Fruit fly (Drosophila melanogaster) whole organism: ENCODE results near the gene bib.

Source experiments
- CG8478 ChIP-seq: fragments of >200 bp; optimal IDR thresholded peaks from 2 replicates; lab custom pipeline; 2018; ENCODE audit warnings: inconsistent platforms
- Dll ChIP-seq: fragments of >200 bp; optimal IDR thresholded peaks from 2 replicates; lab custom pipeline; 2017
- EcR ChIP-seq, 2 experiments: fragments of >200 bp; optimal IDR thresholded peaks; 2 replicates each; lab custom pipeline; 2017; ENCODE audit warnings: missing biosample characterization in 2 of 2, missing genetic modification characterization in 2 of 2, missing genetic modification reagents in 2 of 2
- pan ChIP-seq: fragments of >200 bp; optimal IDR thresholded peaks from 2 replicates; lab custom pipeline; 2017
- psq ChIP-seq: fragments of >200 bp; optimal IDR thresholded peaks from 2 replicates; lab custom pipeline; 2017
- usp ChIP-seq: fragments of >200 bp; optimal IDR thresholded peaks from 2 replicates; lab custom pipeline; 2017; ENCODE audit warnings: missing biosample characterization, missing genetic modification characterization, mixed read lengths

bib gene

dm6 chr2L:9988201-9988990, 4.0 kb downstream of the bib start:
- no peak for TF ChIP-seq psq (lab: Kevin White, UChicago)
- TF ChIP-seq EcR (GFP tag; optimal IDR thresholded peaks at IDR 0.05; lab: Kevin White, UChicago): no peak
- no peak for TF ChIP-seq CG8478 (lab: Kevin White, UChicago)
- TF ChIP-seq pan (lab: Kevin White, UChicago): no peak
- TF ChIP-seq usp (GFP tag; lab: Kevin White, UChicago): no peak
- no peak for TF ChIP-seq Dll

- no peak for TF ChIP-seq CG8478 (lab: Kevin White, UChicago)
- TF ChIP-seq EcR (GFP tag; optimal IDR thresholded peaks at IDR 0.05; lab: Kevin White, UChicago): no peak
- no peak for TF ChIP-seq Dll
- TF ChIP-seq psq (lab: Kevin White, UChicago): no peak
- TF ChIP-seq usp (GFP tag; lab: Kevin White, UChicago): no peak
- TF ChIP-seq pan (lab: Kevin White, UChicago): no peak
These were observed 4.8 kb downstream of the bib start for dm6 chr2L:9989275-9989674.

- no peak for TF ChIP-seq EcR (GFP tag; optimal IDR thresholded peaks at IDR 0.05; lab: Kevin White, UChicago)
- TF ChIP-seq psq (lab: Kevin White, UChicago): no peak
- TF ChIP-seq pan (lab: Kevin White, UChicago): no peak
- TF ChIP-seq CG8478 (lab: Kevin White, UChicago): no peak
These were observed 5.5 kb downstream of the bib start for dm6 chr2L:9989846-9990506.

dm6 chr2L:9994382-9994781, 9.9 kb downstream of the bib start:
- TF ChIP-seq CG8478 (lab: Kevin White, UChicago) (no peak), EcR (GFP tag; optimal IDR thresholded peaks at IDR 0.05; lab: Kevin White, UChicago) (no peak), Dll (no peak), psq (lab: Kevin White, UChicago) (no peak), usp (GFP tag; lab: Kevin White, UChicago) (no peak), pan (lab: Kevin White, UChicago) (no peak)

- TF ChIP-seq Dll: no peak
- no peak for TF ChIP-seq psq (lab: Kevin White, UChicago)
- no peak for TF ChIP-seq CG8478 (lab: Kevin White, UChicago)
- TF ChIP-seq EcR (GFP tag; optimal IDR thresholded peaks at IDR 0.05; lab: Kevin White, UChicago): no peak
- TF ChIP-seq pan (lab: Kevin White, UChicago): no peak
- TF ChIP-seq usp (GFP tag; lab: Kevin White, UChicago): no peak
These were observed 12.1 kb downstream of the bib start for dm6 chr2L:9996553-9996952.

- TF ChIP-seq pan (lab: Kevin White, UChicago) (no peak), CG8478 (lab: Kevin White, UChicago) (no peak), usp (GFP tag; lab: Kevin White, UChicago) (no peak), Dll (no peak), EcR (GFP tag; optimal IDR thresholded peaks at IDR 0.05; lab: Kevin White, UChicago) (no peak), psq (lab: Kevin White, UChicago) (no peak)
These were observed 18.2 kb downstream of the bib start, which contains the start of the genes CG31875 and SoYb for dm6 chr2L:10002408-10003358. Gene CG31875 (minus strand): TSS chr2L:10002736. Gene SoYb (minus strand): TSS chr2L:10002736.

dm6 chr2L:10003593-10003992, 19.1 kb downstream of the bib start, which contains the start of gene Ndf:
Gene Ndf (plus strand): TSS chr2L:10003832.
- TF ChIP-seq usp (GFP tag; lab: Kevin White, UChicago) (no peak), pan (lab: Kevin White, UChicago) (no peak), CG8478 (lab: Kevin White, UChicago) (no peak), Dll (no peak), EcR (GFP tag; optimal IDR thresholded peaks at IDR 0.05; lab: Kevin White, UChicago) (no peak), psq (lab: Kevin White, UChicago) (no peak)

dm6 chr2L:10004574-10004973, 20.1 kb downstream of the bib start:
- no peak for TF ChIP-seq CG8478 (lab: Kevin White, UChicago)
- TF ChIP-seq pan (lab: Kevin White, UChicago): no peak
- TF ChIP-seq Dll: no peak
- TF ChIP-seq usp (GFP tag; lab: Kevin White, UChicago): no peak
- TF ChIP-seq psq (lab: Kevin White, UChicago): no peak
- no peak for TF ChIP-seq EcR (GFP tag; optimal IDR thresholded peaks at IDR 0.05; lab: Kevin White, UChicago)

- TF ChIP-seq psq (lab: Kevin White, UChicago) (no peak), usp (GFP tag; lab: Kevin White, UChicago) (no peak), pan (lab: Kevin White, UChicago) (no peak), EcR (GFP tag; optimal IDR thresholded peaks at IDR 0.05; lab: Kevin White, UChicago) (no peak), CG8478 (lab: Kevin White, UChicago) (no peak), Dll (no peak)
These were observed 24.8 kb downstream of the bib start, which contains the start of gene Trp1 for dm6 chr2L:10009293-10009695. Gene Trp1 (plus strand): TSS chr2L:10009381.

dm6 chr2L:10009800-10010658, 25.6 kb downstream of the bib start:
- no peak for TF ChIP-seq psq (lab: Kevin White, UChicago)
- no peak for TF ChIP-seq EcR (GFP tag; optimal IDR thresholded peaks at IDR 0.05; lab: Kevin White, UChicago)
- TF ChIP-seq CG8478 (lab: Kevin White, UChicago): no peak
- TF ChIP-seq Dll: no peak
- no peak for TF ChIP-seq usp (GFP tag; lab: Kevin White, UChicago)
- no peak for TF ChIP-seq pan (lab: Kevin White, UChicago)
